Fruit fly (Drosophila melanogaster) whole organism, prepupa: ENCODE results near the gene spir.
A peak's percentile ranks its signal among the peaks of the same experiment; 100 is the strongest.

ENCODE experiments used
- CG11762 ChIP-seq: fragments of 200-800 bp; sonication (Bioruptor generic); optimal IDR thresholded peaks from 3 replicates; lab custom pipeline; 2016; ENCODE audit warnings: missing biosample characterization, missing genetic modification characterization; ENCODE audit not compliant: insufficient read depth
- CG3032 ChIP-seq: fragments of 200-800 bp; optimal IDR thresholded peaks from 2 replicates; lab custom pipeline; 2019; ENCODE audit warnings: missing biosample characterization, mild to moderate bottlenecking, missing genetic modification characterization, moderate library complexity
- CG6276 ChIP-seq: fragments of 200-800 bp; sonication (Bioruptor generic); optimal IDR thresholded peaks from 2 replicates; lab custom pipeline; 2017; ENCODE audit warnings: missing biosample characterization, mild to moderate bottlenecking, missing genetic modification characterization
- CG6792 ChIP-seq: fragments of 200-800 bp; sonication (Bioruptor generic); optimal IDR thresholded peaks from 3 replicates; lab custom pipeline; 2016; ENCODE audit warnings: missing biosample characterization, missing genetic modification characterization
- Lpt ChIP-seq: fragments of 200-800 bp; sonication (Bioruptor generic); optimal IDR thresholded peaks from 3 replicates; lab custom pipeline; 2016; ENCODE audit warnings: missing biosample characterization, missing genetic modification characterization
- dac ChIP-seq: fragments of 200-800 bp; sonication (Bioruptor generic); optimal IDR thresholded peaks from 2 replicates; lab custom pipeline; 2017; ENCODE audit warnings: missing biosample characterization, mild to moderate bottlenecking, missing genetic modification characterization
- ss ChIP-seq, 2 experiments: fragments of 200-800 bp; sonication (Bioruptor generic); optimal IDR thresholded peaks; 2 replicates in 1 of 2; 3 replicates in 1 of 2; lab custom pipeline; 2017 to 2018; ENCODE audit warnings: mild to moderate bottlenecking in 2 of 2, missing biosample characterization in 2 of 2, missing genetic modification characterization in 2 of 2, moderate library complexity in 1 of 2

DNA sequence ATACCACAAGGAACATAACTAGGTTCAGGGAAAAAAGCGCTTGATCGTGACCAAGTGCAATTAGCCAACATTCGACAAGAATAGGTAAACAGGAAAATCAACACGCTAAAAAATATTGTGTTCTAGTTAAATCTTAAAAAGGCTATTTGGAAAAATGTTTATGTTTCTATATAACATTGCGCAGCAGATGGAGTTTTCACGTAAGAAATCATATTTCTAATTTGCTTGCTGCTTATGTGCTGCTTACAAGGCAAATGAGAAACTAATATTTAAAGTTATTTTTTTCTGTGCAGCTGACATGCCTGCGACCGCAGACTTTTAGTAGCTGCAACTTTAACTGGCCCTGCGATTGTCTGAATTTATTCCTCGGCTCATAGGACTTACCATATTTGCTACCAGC, 70.3 kb downstream of the spir start:
- TF ChIP-seq ss (GFP tag; optimal IDR thresholded peaks at IDR 0.05; lab: Kevin White, UChicago) (peak; percentile 81 to 98), Lpt (GFP tag; lab: Kevin White, UChicago) (peak; percentile 40), CG6276 (GFP tag; lab: Kevin White, UChicago) (peak; percentile 37), dac (GFP tag; lab: Kevin White, UChicago) (peak; percentile 35), CG3032 (tag; lab: Kevin White, UChicago) (peak; percentile 83), CG6792 (GFP tag; lab: Kevin White, UChicago) (peak; percentile 54), CG11762 (peak; percentile 28)
